Worm (Caenorhabditis elegans): Measurements from ENCODE around the gene set-17.

Gene set-17

DNA sequence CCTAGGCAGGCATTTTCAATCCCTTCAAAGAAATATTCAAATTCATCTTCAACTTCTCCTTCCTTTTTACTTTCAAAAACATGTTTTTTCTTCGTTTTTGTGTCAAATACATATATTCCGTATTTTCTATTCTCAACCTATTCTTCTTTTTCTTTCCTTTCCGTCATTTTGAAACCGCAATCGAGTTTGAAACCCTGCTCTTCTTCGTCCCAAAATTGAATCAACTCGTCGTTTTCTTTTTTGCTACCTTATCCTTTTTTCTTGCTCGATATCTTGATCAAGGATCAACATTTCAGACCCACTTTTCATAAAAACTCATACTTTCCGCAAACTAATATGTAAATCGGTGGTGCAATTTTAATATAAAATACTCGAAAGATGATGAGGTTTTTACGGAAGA, 4.9 kb upstream of the set-17 start:
- TF ChIP-seq pag-3 (tag; optimal IDR thresholded peaks at IDR 0.05; ENCODE audit: borderline replicate concordance) (no peak), unc-42 (tag; optimal IDR thresholded peaks at IDR 0.05) (peak; percentile 82)

ce11 chrII:8938907-8939622, 1.2 kb downstream of the set-17 start:
- no peak for TF ChIP-seq hlh-8 (tag; optimal IDR thresholded peaks at IDR 0.05)
- TF ChIP-seq elt-4 (tag; optimal IDR thresholded peaks at IDR 0.05), result no peak
- TF ChIP-seq ceh-9 (tag; optimal IDR thresholded peaks at IDR 0.05), result no peak
- TF ChIP-seq ets-4 (tag; optimal IDR thresholded peaks at IDR 0.05), result no peak
- TF ChIP-seq hlh-6 (tag; optimal IDR thresholded peaks at IDR 0.05), result no peak
- TF ChIP-seq pha-2 (tag; optimal IDR thresholded peaks at IDR 0.05), result no peak
- TF ChIP-seq unc-42 (tag; optimal IDR thresholded peaks at IDR 0.05), result no peak
- no peak for TF ChIP-seq sdc-2 (tag; optimal IDR thresholded peaks at IDR 0.05)
- TF ChIP-seq mec-3 (tag; optimal IDR thresholded peaks at IDR 0.05; ENCODE audit: borderline replicate concordance), result no peak
- TF ChIP-seq pat-9 (tag; optimal IDR thresholded peaks at IDR 0.05), result no peak
- TF ChIP-seq ceh-18 (tag; optimal IDR thresholded peaks at IDR 0.05), result no peak
- no peak for TF ChIP-seq rnt-1 (tag; optimal IDR thresholded peaks at IDR 0.05)
- no peak for TF ChIP-seq zip-5 (tag; optimal IDR thresholded peaks at IDR 0.05)
- TF ChIP-seq lin-11 (tag; optimal IDR thresholded peaks at IDR 0.05), result no peak
- no peak for TF ChIP-seq unc-86 (tag; optimal IDR thresholded peaks at IDR 0.05)
- no peak for TF ChIP-seq che-1 (tag; optimal IDR thresholded peaks at IDR 0.05)
- TF ChIP-seq ceh-22 (tag; optimal IDR thresholded peaks at IDR 0.05), result no peak
- TF ChIP-seq T23F11.4 (GFP tag; optimal IDR thresholded peaks at IDR 0.05), result no peak

- TF ChIP-seq fkh-10 (GFP tag; optimal IDR thresholded peaks at IDR 0.05), result no peak
- no peak for TF ChIP-seq hlh-13 (GFP tag; optimal IDR thresholded peaks at IDR 0.05)
- no peak for TF ChIP-seq ceh-22 (tag; optimal IDR thresholded peaks at IDR 0.05)
- TF ChIP-seq ceh-34 (tag; optimal IDR thresholded peaks at IDR 0.05), result no peak
- TF ChIP-seq ceh-6 (GFP tag; optimal IDR thresholded peaks at IDR 0.05), result no peak
- TF ChIP-seq tbx-2 (tag; optimal IDR thresholded peaks at IDR 0.05), result no peak
- TF ChIP-seq F13H6.1 (tag; optimal IDR thresholded peaks at IDR 0.05), result no peak
- no peak for TF ChIP-seq ceh-30 (tag; optimal IDR thresholded peaks at IDR 0.05)
- no peak for TF ChIP-seq ets-4 (tag; optimal IDR thresholded peaks at IDR 0.05)
- TF ChIP-seq C08G9.2 (tag; optimal IDR thresholded peaks at IDR 0.05), result no peak
- no peak for TF ChIP-seq dve-1 (tag; optimal IDR thresholded peaks at IDR 0.05)
- no peak for TF ChIP-seq pros-1 (tag; optimal IDR thresholded peaks at IDR 0.05)
- TF ChIP-seq ceh-18 (tag; optimal IDR thresholded peaks at IDR 0.05), result no peak
- no peak for TF ChIP-seq mec-3 (tag; optimal IDR thresholded peaks at IDR 0.05; ENCODE audit: borderline replicate concordance)
- no peak for TF ChIP-seq Y22D7AL.16 (tag; optimal IDR thresholded peaks at IDR 0.05)
- no peak for TF ChIP-seq pha-4 (tag; optimal IDR thresholded peaks at IDR 0.05)
These were observed 6.4 kb downstream of the set-17 start, which contains the start of gene T21B10.3 for ce11 chrII:8933693-8934432. TSS of gene T21B10.3 (plus strand) at chrII:8934382.

ce11 chrII:8932392-8932791, 7.9 kb downstream of the set-17 start:
- TF ChIP-seq C38D4.7 (GFP tag; optimal IDR thresholded peaks at IDR 0.05) (no peak), pha-2 (tag; optimal IDR thresholded peaks at IDR 0.05) (no peak), pag-3 (tag; optimal IDR thresholded peaks at IDR 0.05; ENCODE audit: borderline replicate concordance) (no peak), unc-3 (GFP tag; conservative IDR thresholded peaks at IDR 0.05) (no peak), unc-3 (tag; optimal IDR thresholded peaks at IDR 0.05) (no peak), ceh-6 (GFP tag; optimal IDR thresholded peaks at IDR 0.05) (no peak), che-1 (tag; optimal IDR thresholded peaks at IDR 0.05) (no peak), sox-4 (tag; optimal IDR thresholded peaks at IDR 0.05) (no peak), pax-1 (tag; optimal IDR thresholded peaks at IDR 0.05) (no peak)

Data from whole organism, late embryonic.